Fruit fly (Drosophila melanogaster): ENCODE data around the gene Nprl2.

- no peak for TF ChIP-seq CG7045 (GFP tag; optimal IDR thresholded peaks at IDR 0.05)
- no peak for TF ChIP-seq CG7101 (tag; optimal IDR thresholded peaks at IDR 0.05)
- no peak for TF ChIP-seq Hr96 (GFP tag; optimal IDR thresholded peaks at IDR 0.05)
- TF ChIP-seq ovo (GFP tag; optimal IDR thresholded peaks at IDR 0.05): no peak
Observed at dm6 chrX:16911962-16912361, 27.8 kb upstream of the Nprl2 start.
